Fruit fly (Drosophila melanogaster): ENCODE measurements around the gene vig2.

vig2 gene

DNA sequence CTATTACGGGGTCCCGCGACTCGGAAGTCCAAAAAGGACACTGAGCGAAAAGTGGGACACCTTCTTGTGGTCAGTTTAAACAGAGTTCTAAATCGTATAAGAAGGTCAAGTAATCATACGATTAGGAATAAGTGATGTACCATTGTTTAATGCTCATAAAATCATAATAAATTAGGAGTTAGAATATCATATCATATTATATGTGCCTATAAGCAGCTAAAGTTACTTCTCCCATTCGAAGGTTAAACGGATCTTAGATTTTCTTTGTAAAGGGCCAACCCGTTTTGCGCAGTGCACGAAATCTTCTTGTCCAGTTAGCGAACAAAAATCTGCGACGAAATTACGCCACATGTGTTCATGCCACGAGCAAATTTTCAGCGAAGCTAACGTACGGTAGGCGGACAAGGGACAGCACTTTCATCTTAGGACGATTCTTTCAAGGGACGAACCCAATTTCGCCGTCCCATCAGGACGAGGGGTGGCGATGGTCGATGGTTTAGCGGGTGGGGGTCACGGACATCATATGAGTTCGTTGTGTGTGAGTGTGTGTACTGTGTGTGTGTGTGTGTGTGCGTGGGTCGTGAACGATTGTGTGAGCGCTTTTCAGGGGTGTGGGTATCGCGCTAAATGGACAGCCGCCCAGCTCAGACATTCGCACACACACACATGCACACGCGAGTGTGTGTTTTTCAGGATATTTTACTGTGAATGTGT lies 45.2 kb downstream of the vig2 start (continued):
- TF ChIP-seq HmgD (GFP tag; optimal IDR thresholded peaks at IDR 0.05) (no peak), CG12155 (GFP tag; optimal IDR thresholded peaks at IDR 0.05) (no peak), ci (GFP tag; IDR thresholded peaks at IDR 0.05) (no peak), tap (tag; optimal IDR thresholded peaks at IDR 0.05) (peak; percentile 25), CG18619 (GFP tag; optimal IDR thresholded peaks at IDR 0.05) (peak; percentile 39), TFAM (GFP tag; optimal IDR thresholded peaks at IDR 0.05) (no peak), Hsf (GFP tag; optimal IDR thresholded peaks at IDR 0.05) (peak; percentile 31), Hr78 (GFP tag; optimal IDR thresholded peaks at IDR 0.05) (no peak), esg (GFP tag; conservative IDR thresholded peaks at IDR 0.05) (peak; percentile 51), CG18764 (GFP tag; optimal IDR thresholded peaks at IDR 0.05) (no peak), Lim3 (GFP tag; IDR thresholded peaks at IDR 0.05) (no peak), Chrac-16 (GFP tag; optimal IDR thresholded peaks at IDR 0.05) (no peak), Ets65A (GFP tag) (peak; percentile 13), dati (GFP tag; IDR thresholded peaks at IDR 0.05) (no peak), Dip2 (GFP tag; IDR thresholded peaks at IDR 0.05) (no peak), slou (GFP tag; optimal IDR thresholded peaks at IDR 0.05) (no peak), hb (GFP tag; IDR thresholded peaks at IDR 0.05; ENCODE audit: partially characterized antibody) (no peak), unc-4 (GFP tag; IDR thresholded peaks at IDR 0.05; ENCODE audit: partially characterized antibody) (no peak), Dad (GFP tag; optimal IDR thresholded peaks at IDR 0.05) (no peak), schlank (tag; optimal IDR thresholded peaks at IDR 0.05) (peak; percentile 16), CG12391 (tag; optimal IDR thresholded peaks at IDR 0.05) (peak; percentile 40), CG9727 (GFP tag; optimal IDR thresholded peaks at IDR 0.05) (peak; percentile 51), Hr39 (optimal IDR thresholded peaks at IDR 0.05) (no peak), psq (GFP tag; optimal IDR thresholded peaks at IDR 0.05) (no peak), dysf (GFP tag; IDR thresholded peaks at IDR 0.05) (peak; percentile 47; the same call in 1 of the 3 replicates), CG17186 (GFP tag; optimal IDR thresholded peaks at IDR 0.05) (no peak), CG17328 (GFP tag; IDR thresholded peaks at IDR 0.05) (no peak), tin (GFP tag; optimal IDR thresholded peaks at IDR 0.05) (peak; percentile 22), jing (GFP tag; optimal IDR thresholded peaks at IDR 0.05) (peak; percentile 11), lola (GFP tag; optimal IDR thresholded peaks at IDR 0.05) (peak in 1 of 3 experiments; percentile 45), Jarid2 (GFP tag; optimal IDR thresholded peaks at IDR 0.05) (peak; percentile 5), crp (GFP tag; optimal IDR thresholded peaks at IDR 0.05) (no peak), gt (GFP tag; IDR thresholded peaks at IDR 0.05) (no peak), usp (GFP tag; optimal IDR thresholded peaks at IDR 0.05) (no peak), CG12659 (GFP tag; optimal IDR thresholded peaks at IDR 0.05) (peak; percentile 19), grn (GFP tag; optimal IDR thresholded peaks at IDR 0.05) (no peak), B-H1 (GFP tag; IDR thresholded peaks at IDR 0.05) (no peak; the same call in 2 of the 3 replicates), CG34376 (GFP tag; optimal IDR thresholded peaks at IDR 0.05) (peak; percentile 41), CG1233 (GFP tag; optimal IDR thresholded peaks at IDR 0.05) (peak; percentile 19), bsh (GFP tag; optimal IDR thresholded peaks at IDR 0.05) (peak in 1 of 2 experiments; percentile 48), Rfx (GFP tag; IDR thresholded peaks at IDR 0.05) (peak; percentile 36; the same call in 1 of the 2 replicates), CTCF (GFP tag; optimal IDR thresholded peaks at IDR 0.05) (no peak), pzg (GFP tag; optimal IDR thresholded peaks at IDR 0.05) (no peak), gfzf (GFP tag; optimal IDR thresholded peaks at IDR 0.05) (no peak), twi (tag; optimal IDR thresholded peaks at IDR 0.05) (peak; percentile 5), unpg (GFP tag; optimal IDR thresholded peaks at IDR 0.05) (peak; percentile 13), da (GFP tag; optimal IDR thresholded peaks at IDR 0.05) (no peak), CG7786 (GFP tag; optimal IDR thresholded peaks at IDR 0.05) (peak; percentile 15), pita (GFP tag; optimal IDR thresholded peaks at IDR 0.05) (no peak), nmo (GFP tag; optimal IDR thresholded peaks at IDR 0.05) (peak; percentile 59)
